Fruit fly (Drosophila melanogaster): Measurements from ENCODE around the gene CG10565.

Gene CG10565

DNA sequence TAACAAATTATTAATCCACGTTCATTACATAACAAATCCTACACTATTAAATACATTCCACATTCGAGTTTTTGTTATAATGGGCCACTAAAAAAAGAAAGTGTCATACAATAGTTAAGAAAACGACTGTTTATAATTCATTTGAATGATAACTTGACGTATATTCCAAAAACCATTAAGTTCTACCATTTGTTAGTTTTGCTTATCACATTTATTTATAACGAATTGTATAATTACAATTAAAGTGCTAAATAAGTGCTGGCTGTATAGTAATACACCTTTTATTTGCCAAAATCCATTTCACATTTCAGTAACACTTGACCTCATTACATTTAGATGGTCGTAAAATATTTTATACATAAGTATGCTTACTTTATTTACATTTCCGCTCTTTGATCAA lies at the start of gene CG10565:
Gene CG10565 (minus strand): TSS at position 101 of the 400 bp plus-strand sequence.
- TF ChIP-seq insv (optimal IDR thresholded peaks at IDR 0.05): no peak
- TF ChIP-seq Sin3A (optimal IDR thresholded peaks at IDR 0.05): no peak
- TF ChIP-seq ttk (optimal IDR thresholded peaks at IDR 0.05): no peak
- TF ChIP-seq Myc (optimal IDR thresholded peaks at IDR 0.05): no peak
- TF ChIP-seq psq (optimal IDR thresholded peaks at IDR 0.05): no peak
- no peak for TF ChIP-seq h (optimal IDR thresholded peaks at IDR 0.05)

DNA sequence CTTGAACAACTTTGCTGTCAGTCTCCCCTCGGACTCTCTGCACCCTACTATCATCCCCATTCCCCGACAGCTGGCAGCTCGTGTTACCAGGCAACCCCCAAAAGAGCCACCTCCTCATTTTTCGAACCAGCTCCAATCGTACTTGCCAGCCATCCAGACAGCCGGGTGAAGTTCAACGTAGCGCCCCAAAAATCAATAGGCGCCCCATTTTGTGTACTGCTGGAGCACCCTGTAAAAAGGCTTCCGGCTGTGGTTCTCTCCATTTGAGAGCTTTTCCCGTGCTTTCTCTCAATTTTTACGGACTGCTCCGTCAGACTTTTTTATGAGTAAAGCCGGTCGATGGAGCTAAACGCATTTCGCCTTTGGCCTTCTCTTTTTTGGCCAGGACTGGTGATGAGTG lies 49.5 kb upstream of the CG10565 start:
- TF ChIP-seq insv (optimal IDR thresholded peaks at IDR 0.05): no peak
- TF ChIP-seq Sin3A (optimal IDR thresholded peaks at IDR 0.05): no peak
- TF ChIP-seq ttk (optimal IDR thresholded peaks at IDR 0.05): no peak
- TF ChIP-seq h (optimal IDR thresholded peaks at IDR 0.05): no peak
- TF ChIP-seq Myc (optimal IDR thresholded peaks at IDR 0.05): no peak
- no peak for TF ChIP-seq psq (optimal IDR thresholded peaks at IDR 0.05)

DNA sequence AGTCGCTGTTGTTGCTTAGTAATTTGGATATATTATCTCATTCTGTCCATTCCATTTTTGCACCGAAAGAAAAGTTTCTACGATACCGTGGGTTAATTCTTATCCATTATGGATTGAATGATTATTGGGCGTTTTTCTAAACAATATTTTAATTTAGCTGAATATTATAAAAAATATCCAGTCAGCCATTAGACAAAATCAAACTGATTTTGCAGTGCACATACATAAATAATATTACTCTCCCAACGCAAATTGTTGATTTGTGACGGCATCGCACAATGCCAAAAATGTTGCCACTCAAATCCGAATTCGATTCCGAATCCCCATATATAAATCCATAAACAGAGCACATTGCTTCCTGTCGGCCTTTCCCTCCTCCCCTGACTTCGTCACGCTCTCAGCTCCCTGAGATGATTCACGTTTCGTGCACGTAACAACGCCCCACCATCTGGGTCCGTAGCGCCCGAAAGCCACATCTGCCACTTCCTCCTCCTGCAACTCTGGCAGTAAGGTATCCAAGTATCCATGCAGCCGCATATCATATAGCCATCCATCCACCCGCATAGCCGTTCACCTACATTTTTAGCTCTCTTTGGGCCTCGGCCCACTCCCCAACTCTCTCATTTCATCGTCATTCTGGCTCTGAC lies 40.9 kb upstream of the CG10565 start:
- TF ChIP-seq h (optimal IDR thresholded peaks at IDR 0.05) (no peak), Sin3A (optimal IDR thresholded peaks at IDR 0.05) (no peak), Myc (optimal IDR thresholded peaks at IDR 0.05) (no peak), ttk (optimal IDR thresholded peaks at IDR 0.05) (no peak), insv (optimal IDR thresholded peaks at IDR 0.05) (no peak), psq (optimal IDR thresholded peaks at IDR 0.05) (no peak)

DNA sequence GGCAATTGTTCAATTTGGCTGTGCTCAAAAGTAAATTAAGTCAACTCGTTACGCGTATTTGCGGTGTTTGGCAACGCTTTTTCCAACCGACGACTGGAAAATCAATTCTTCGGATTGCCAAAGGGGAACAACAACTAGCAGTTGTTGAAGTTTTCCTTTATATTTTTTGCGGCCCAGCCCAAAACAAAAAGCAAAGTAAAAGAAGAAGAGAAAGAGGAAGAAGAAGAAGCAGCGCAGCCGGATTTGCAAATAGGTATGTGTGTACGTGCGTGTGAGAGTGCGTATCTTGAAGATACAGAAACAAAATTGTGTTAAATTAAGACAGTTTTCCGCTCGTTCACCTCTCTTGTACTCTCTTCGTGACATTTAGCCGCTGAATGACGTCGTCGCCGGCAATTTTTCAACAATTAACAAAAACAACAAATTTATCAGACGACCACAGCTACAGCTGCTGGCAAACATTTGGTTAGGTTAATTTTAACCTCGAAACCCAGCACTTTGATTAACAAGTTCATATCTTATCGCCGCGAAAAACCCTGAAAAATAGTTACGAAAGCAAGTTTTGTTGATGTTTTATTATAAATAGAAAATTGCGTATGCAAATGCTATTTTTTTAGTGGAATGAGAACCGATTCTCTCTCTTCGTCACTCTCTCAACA lies 40.3 kb upstream of the CG10565 start:
- TF ChIP-seq h (optimal IDR thresholded peaks at IDR 0.05) (no peak), Myc (optimal IDR thresholded peaks at IDR 0.05) (no peak), ttk (optimal IDR thresholded peaks at IDR 0.05) (no peak), Sin3A (optimal IDR thresholded peaks at IDR 0.05) (no peak), insv (optimal IDR thresholded peaks at IDR 0.05) (no peak), psq (optimal IDR thresholded peaks at IDR 0.05) (no peak)

DNA sequence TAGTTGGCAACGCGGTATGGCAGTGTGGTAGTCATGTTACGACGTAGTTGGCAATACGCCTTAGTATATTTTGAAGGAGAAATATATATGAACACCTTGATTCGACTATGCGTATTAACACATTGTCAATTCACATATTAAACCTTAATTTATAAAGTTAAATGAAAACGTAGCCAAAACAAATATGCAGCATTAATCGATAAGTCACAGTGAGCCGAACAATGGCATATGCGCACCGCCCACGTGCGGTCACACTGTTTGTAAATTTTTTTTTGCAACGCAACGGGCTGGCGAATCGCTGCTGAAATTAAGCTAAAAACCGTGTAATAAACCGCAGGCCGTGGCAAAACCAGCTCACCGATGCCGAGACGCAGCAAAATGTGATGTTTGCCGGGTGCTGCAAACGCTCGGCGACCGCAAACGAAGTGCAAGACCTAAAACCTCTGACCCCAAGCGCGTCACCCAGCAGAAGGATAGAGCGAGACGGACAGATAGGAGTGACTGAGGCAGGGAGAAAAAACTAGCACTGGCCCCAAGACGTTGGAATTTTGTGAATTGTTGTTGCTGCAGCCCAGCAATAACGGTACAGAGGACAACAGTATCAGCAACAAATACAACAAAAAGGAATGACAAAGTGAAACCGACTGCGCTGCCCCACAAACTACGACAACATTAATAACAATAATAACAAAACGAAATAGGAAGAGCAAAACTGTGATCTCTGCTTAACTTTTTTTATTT lies 39.5 kb upstream of the CG10565 start:
- TF ChIP-seq h (optimal IDR thresholded peaks at IDR 0.05) (no peak), ttk (optimal IDR thresholded peaks at IDR 0.05) (no peak), Sin3A (optimal IDR thresholded peaks at IDR 0.05) (no peak), psq (optimal IDR thresholded peaks at IDR 0.05) (no peak), insv (optimal IDR thresholded peaks at IDR 0.05) (no peak), Myc (optimal IDR thresholded peaks at IDR 0.05) (no peak)

DNA sequence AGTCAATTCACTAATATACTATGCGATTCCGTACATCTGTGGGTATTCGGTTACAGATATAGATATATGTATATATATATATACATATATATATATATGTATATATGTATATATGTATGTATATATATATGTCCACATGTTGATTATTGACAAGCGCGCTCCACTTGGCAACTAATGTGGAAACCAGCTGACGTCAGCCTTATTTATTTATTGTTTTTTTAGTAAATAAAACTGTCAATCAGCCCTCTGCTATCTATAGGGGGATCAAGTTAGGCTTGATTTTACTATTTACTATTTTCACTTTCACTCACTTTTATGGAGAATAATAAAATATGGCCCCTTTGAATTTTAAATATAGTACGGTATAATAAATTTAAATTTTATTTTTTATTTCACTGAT lies 38.8 kb upstream of the CG10565 start:
- TF ChIP-seq ttk (optimal IDR thresholded peaks at IDR 0.05) (no peak), psq (optimal IDR thresholded peaks at IDR 0.05) (no peak), Myc (optimal IDR thresholded peaks at IDR 0.05) (no peak), h (optimal IDR thresholded peaks at IDR 0.05) (no peak), insv (optimal IDR thresholded peaks at IDR 0.05) (no peak), Sin3A (optimal IDR thresholded peaks at IDR 0.05) (no peak)

DNA sequence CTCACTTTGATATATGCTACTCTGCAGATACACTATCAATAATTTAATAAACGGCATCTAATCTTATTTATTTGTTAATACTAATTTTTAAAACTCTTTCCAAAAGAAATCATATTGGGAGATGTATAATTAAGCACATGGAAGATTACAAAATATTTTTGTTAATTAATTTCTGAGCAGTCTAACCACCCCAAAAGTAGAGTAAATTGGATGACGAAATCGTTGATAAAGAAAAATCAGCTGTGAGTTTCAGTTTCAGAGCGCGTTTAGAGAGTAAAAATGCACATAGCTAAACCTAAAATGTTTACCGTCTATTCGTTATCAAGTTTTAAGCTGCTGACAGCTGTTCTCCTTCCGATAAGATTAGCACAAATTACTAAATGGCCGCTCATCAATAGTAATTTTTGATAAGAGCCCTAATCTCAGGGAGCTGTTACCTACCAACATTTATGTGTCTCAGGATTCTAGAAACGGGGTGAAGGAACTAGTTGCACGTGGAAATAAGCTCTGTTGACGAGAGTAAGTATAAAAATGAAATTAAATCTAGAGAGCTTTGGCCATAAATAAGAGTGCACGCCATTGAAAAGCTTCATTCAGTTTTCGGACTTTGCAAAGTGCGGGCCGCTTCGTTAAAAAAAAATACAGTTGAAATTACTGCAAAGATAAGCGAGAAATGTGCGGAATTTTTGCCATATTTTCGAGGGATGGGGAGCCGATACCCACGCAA lies 36.5 kb upstream of the CG10565 start, which contains the start of the genes chb and AsnS:
Gene chb (plus strand): TSS at position 327 of the 727 bp plus-strand sequence.
Gene AsnS (plus strand): TSS at position 592 of the 727 bp plus-strand sequence.
- no peak for TF ChIP-seq Myc (optimal IDR thresholded peaks at IDR 0.05)
- no peak for TF ChIP-seq h (optimal IDR thresholded peaks at IDR 0.05)
- TF ChIP-seq Sin3A (optimal IDR thresholded peaks at IDR 0.05): no peak
- no peak for TF ChIP-seq ttk (optimal IDR thresholded peaks at IDR 0.05)
- TF ChIP-seq psq (optimal IDR thresholded peaks at IDR 0.05): no peak
- TF ChIP-seq insv (optimal IDR thresholded peaks at IDR 0.05): no peak

DNA sequence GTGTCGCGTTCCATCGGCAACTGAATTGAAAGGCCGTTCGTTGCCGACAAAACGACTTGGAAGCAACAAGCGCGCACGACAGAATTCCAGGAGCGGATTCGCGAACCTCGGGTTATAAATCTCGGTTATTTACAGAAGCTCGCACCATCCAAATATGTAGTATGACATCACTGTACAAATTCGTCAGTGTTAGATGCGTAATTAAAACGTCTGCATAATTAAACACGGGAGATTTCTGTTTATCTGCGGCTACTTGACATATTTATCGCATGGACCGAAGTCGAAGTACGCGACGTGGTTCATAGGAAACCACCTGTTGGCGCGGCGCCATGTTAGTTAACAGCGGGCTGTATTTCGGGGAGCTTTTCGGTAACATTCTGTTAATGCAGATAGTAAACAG lies 35.8 kb upstream of the CG10565 start, which contains the start of gene Ac78C:
Gene Ac78C (minus strand): TSS at position 26 of the 400 bp plus-strand sequence.
- TF ChIP-seq h (optimal IDR thresholded peaks at IDR 0.05) (no peak), ttk (optimal IDR thresholded peaks at IDR 0.05) (no peak), insv (optimal IDR thresholded peaks at IDR 0.05) (no peak), Myc (optimal IDR thresholded peaks at IDR 0.05) (no peak), psq (optimal IDR thresholded peaks at IDR 0.05) (no peak), Sin3A (optimal IDR thresholded peaks at IDR 0.05) (no peak)

DNA sequence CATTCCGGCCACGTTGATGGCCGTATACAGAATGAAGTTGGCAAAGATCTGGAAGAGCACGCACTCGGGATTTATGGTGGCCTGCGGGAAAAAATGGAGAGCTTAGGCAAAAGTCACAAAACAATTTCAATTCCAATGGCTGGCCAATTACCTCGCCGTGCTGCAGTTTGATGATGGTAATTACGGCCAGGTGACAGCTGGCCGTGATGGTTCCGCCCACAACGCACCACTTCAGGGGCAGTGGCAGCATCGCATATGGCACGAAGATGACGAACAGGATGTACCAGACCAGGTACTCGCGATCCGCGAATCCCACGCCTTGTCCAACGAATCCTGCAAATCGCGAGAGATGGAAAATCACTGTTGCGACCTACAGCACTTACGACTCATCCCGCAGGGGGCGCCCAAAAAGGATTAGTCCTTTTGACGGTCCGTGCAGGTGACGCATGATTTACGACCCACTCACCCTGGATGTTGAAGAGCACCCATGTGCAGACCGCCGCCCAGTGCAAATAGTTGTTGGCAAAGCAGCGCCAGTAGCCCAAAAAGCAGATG lies 9.8 kb upstream of the CG10565 start:
- no peak for TF ChIP-seq psq (optimal IDR thresholded peaks at IDR 0.05)
- no peak for TF ChIP-seq Myc (optimal IDR thresholded peaks at IDR 0.05)
- TF ChIP-seq insv (optimal IDR thresholded peaks at IDR 0.05): no peak
- TF ChIP-seq ttk (optimal IDR thresholded peaks at IDR 0.05): no peak
- no peak for TF ChIP-seq Sin3A (optimal IDR thresholded peaks at IDR 0.05)
- TF ChIP-seq h (optimal IDR thresholded peaks at IDR 0.05): no peak

DNA sequence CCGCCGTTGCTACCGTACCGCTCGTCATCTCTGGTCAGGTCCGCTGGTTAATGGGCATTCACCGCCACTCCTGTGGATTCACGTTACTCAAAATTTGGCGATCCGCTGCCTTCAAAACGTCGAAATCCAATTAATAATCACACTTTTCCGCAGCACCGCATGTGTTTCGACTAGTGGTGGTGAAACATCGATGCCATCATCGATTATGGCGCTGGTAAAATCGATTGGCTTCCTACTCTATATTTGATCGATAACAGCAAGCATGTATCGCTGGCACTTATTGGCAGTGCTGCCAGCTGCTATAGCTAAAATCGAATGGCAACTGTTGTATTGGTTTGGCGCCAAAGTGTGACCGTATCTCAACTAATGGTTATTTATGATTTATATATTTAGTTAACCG lies 303 bp downstream of the CG10565 start:
- no peak for TF ChIP-seq Sin3A (optimal IDR thresholded peaks at IDR 0.05)
- no peak for TF ChIP-seq h (optimal IDR thresholded peaks at IDR 0.05)
- no peak for TF ChIP-seq ttk (optimal IDR thresholded peaks at IDR 0.05)

DNA sequence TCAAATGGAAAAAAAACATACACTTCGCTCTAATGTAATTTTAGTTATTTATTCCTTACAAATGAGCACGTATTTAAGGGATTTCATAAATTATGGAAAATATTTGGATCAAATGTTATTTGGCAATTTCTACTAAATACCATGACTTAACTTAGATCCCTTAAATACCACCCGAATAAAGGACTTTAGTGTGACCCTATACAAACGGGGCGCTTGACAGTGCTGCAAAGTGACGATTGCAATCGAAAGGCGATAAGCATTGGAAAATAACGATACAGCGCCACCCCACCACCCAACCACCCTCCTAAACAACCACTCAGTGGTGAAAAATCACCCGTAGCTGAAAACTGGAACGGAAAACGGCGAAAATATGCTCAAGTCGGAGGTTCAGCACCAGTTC lies 4.7 kb downstream of the CG10565 start, which contains the start of gene ICA69:
Gene ICA69 (plus strand): TSS at position 20 of the 400 bp plus-strand sequence.
- TF ChIP-seq h (optimal IDR thresholded peaks at IDR 0.05) (no peak), insv (optimal IDR thresholded peaks at IDR 0.05) (no peak), Sin3A (optimal IDR thresholded peaks at IDR 0.05) (no peak), psq (optimal IDR thresholded peaks at IDR 0.05) (no peak), Myc (optimal IDR thresholded peaks at IDR 0.05) (no peak), ttk (optimal IDR thresholded peaks at IDR 0.05) (no peak)
